Worm (Caenorhabditis elegans): ENCODE data around the gene C56G3.2.

- no peak for TF ChIP-seq sem-4 (tag; optimal IDR thresholded peaks at IDR 0.05)
- no peak for TF ChIP-seq nhr-237 (tag; optimal IDR thresholded peaks at IDR 0.05)
- no peak for TF ChIP-seq zag-1 (tag; optimal IDR thresholded peaks at IDR 0.05)
These were observed 21.6 kb upstream of the C56G3.2 start, which contains the start of gene C07D8.5 for ce11 chrX:7343747-7344146.
